Worm (Caenorhabditis elegans): ENCODE measurements around the gene C30G12.2.
A peak's percentile ranks its signal among the peaks of the same experiment; 100 is the strongest.

C30G12.2 gene

DNA sequence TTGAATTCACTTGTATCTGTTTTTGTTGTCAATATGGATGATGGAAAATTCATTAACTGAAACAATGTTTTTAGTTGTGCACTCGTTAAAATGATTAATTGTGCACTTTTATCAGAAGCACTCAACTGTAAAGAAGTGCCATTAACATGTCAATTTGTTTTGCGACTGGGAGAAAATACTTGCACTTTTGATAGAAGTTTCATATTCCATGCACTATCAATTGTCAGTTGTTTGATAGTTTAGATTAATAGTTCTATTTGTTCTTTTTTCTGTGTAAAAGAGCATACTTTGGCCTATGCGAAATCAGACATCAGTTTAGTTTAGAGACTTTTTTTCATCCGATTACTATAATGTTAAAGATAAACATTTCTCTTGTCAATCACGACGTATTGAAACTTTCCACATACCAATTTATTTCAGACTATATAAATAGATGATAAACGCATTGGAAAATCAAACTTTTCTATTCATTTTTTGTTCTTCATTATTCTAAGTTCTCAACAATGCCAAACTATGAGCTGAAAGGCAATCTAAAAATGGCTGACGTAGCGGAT is at the start of gene C30G12.2:
Gene C30G12.2 (plus strand): TSS at position 504 of the 554 bp plus-strand sequence.
- no peak for TF ChIP-seq tbx-2 (tag; optimal IDR thresholded peaks at IDR 0.05)
- TF ChIP-seq sox-4 (tag; optimal IDR thresholded peaks at IDR 0.05), result no peak
- TF ChIP-seq pat-9 (tag; optimal IDR thresholded peaks at IDR 0.05), result no peak
- no peak for TF ChIP-seq ceh-14 (tag; optimal IDR thresholded peaks at IDR 0.05)
- no peak for TF ChIP-seq pqm-1 (tag; optimal IDR thresholded peaks at IDR 0.05)
- no peak for TF ChIP-seq nfya-1 (tag; optimal IDR thresholded peaks at IDR 0.05)
- no peak for TF ChIP-seq ceh-19 (GFP tag; optimal IDR thresholded peaks at IDR 0.05)
- TF ChIP-seq syd-9 (tag; optimal IDR thresholded peaks at IDR 0.05), result no peak
- no peak for TF ChIP-seq ceh-22 (tag; optimal IDR thresholded peaks at IDR 0.05)
- TF ChIP-seq ets-4 (tag; optimal IDR thresholded peaks at IDR 0.05), result no peak
- no peak for TF ChIP-seq nhr-11 (tag; optimal IDR thresholded peaks at IDR 0.05)
- TF ChIP-seq fkh-10 (GFP tag; optimal IDR thresholded peaks at IDR 0.05), result no peak
- no peak for TF ChIP-seq sox-2 (GFP tag; IDR thresholded peaks at IDR 0.05)
- no peak for TF ChIP-seq unc-3 (GFP tag; conservative IDR thresholded peaks at IDR 0.05)
- TF ChIP-seq unc-3 (tag; optimal IDR thresholded peaks at IDR 0.05), result no peak
- TF ChIP-seq ama-1 (optimal IDR thresholded peaks at IDR 0.05), result no peak
- no peak for TF ChIP-seq hlh-8 (tag; optimal IDR thresholded peaks at IDR 0.05)

DNA sequence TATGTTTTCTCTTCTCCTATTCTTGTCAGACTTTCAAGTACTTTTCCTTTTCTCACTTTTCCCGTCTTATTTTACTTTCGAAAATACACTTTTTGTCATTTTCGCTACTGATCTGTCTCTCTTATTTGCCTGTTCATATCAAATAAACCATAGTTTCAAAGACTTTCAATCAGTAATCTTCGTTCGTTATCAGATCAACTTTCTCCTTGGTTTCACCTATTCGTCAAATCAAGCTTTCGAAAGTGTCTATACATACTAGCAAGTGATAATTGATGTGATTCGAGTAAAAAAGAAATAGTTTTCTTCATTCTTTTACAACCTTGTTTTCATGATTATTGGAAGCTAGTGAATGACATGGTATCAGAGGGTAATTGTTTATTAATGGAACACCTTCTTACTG is 47.5 kb upstream of the C30G12.2 start:
- no peak for TF ChIP-seq ceh-19 (GFP tag; optimal IDR thresholded peaks at IDR 0.05)

DNA sequence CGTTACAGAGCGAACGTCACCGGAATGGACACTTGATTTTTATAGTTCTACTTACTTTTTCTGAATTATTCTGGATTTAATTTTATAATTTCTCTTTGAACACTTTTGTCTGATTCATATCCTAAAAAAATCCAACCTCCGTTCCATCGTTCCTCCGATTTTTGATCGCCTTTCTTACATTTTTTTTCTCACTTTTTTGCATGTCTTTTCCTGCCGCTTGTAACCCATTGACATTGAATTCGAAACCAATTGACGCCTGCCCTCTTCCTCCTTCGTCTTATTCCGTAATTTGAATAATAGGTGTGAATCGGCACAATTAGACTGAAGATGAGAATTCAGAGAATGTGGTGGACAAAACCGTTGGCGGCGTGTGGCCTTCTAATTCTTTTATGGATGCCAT is 44.6 kb upstream of the C30G12.2 start, which contains the start of gene skpo-3:
Gene skpo-3 (plus strand): TSS at position 301 of the 400 bp plus-strand sequence.
- TF ChIP-seq nhr-232 (tag; optimal IDR thresholded peaks at IDR 0.05) (no peak), ceh-9 (tag; optimal IDR thresholded peaks at IDR 0.05) (no peak), fkh-6 (tag; optimal IDR thresholded peaks at IDR 0.05) (no peak), unc-86 (tag; optimal IDR thresholded peaks at IDR 0.05) (no peak), nfya-1 (tag; optimal IDR thresholded peaks at IDR 0.05) (no peak), pax-1 (tag; optimal IDR thresholded peaks at IDR 0.05) (no peak), pha-2 (tag; optimal IDR thresholded peaks at IDR 0.05) (no peak), mec-3 (tag; optimal IDR thresholded peaks at IDR 0.05; ENCODE audit: borderline replicate concordance) (no peak)

DNA sequence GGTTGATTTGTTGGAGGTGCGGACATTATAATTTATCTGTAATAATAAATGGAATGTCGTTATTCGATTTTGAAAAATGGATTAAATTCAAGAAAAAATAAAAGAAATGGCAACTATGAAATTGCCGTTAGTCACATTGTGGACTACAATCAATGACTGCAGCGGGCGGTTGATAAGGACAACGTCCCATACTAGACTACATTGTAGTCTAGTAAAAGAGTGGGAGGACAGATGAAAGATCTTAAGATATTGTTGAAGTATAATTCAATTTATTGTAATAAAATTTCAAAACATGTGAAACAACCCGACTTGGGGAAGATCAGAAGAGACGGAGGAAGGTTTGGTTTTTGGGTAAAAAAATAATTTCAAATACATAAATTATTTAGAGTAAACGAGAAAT is 38.2 kb upstream of the C30G12.2 start, which contains the start of the genes prx-13 and ada-2:
Gene prx-13 (minus strand): TSS at position 38 of the 400 bp plus-strand sequence.
Gene ada-2 (plus strand): TSS at position 282 of the 400 bp plus-strand sequence.
- TF ChIP-seq elt-2 (tag; optimal IDR thresholded peaks at IDR 0.05), result peak; percentile 73
- TF ChIP-seq fkh-6 (tag; optimal IDR thresholded peaks at IDR 0.05), result no peak

DNA sequence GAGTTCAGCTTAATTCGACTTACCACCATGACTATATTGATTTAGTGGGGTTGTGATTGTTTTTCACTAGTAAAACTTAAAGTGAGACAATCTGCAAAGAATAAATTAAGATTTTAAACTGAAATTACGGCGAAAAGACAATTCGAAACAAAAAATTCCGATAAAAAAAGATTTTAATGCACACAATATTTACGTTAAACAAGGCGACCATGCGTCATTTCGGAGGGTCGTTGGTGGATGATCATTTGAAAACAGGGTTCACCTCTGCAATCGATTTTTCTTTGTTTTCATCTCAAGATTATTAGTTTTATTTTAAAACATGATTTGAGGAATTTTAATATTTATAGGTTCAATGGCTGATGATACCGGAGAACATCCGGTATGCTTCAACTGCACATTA is 37.2 kb upstream of the C30G12.2 start, which contains the start of gene lsm-4:
Gene lsm-4 (minus strand): TSS at position 91 of the 400 bp plus-strand sequence.
- TF ChIP-seq ceh-48 (tag; optimal IDR thresholded peaks at IDR 0.05) (peak; percentile 30), ceh-24 (tag; optimal IDR thresholded peaks at IDR 0.05) (no peak)

DNA sequence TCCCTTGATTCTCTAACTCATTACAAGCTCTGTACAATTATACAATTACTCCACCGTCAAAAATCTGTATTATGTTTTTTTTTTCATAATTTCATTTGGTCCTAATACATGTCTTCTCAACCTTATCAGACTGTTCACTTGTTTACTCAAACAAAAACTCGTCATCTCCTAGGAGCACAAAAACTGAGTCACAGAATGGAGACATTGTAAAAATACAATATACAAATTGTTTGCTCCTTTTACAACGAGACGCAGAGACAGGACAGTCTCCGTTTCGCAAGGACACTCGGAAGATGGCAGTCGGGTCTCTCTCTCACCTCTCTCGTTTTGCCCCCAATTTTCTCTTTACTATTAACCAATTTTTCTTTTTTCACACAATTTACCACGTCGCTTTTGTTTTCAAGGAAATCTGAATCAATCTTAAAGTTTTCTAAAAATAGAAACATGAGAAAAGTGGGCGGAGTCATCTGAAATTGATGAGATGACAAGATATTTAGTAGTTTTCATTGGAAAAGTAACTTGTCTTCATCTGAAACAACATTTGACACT is 34.5 kb upstream of the C30G12.2 start, which contains the start of gene F32A5.8:
Gene F32A5.8 (plus strand): TSS at position 499 of the 549 bp plus-strand sequence.
- TF ChIP-seq dve-1 (tag; optimal IDR thresholded peaks at IDR 0.05), result peak; percentile 50
- TF ChIP-seq ahr-1 (tag; optimal IDR thresholded peaks at IDR 0.05), result no peak
- no peak for TF ChIP-seq madf-2 (tag; optimal IDR thresholded peaks at IDR 0.05)
- no peak for TF ChIP-seq ceh-34 (tag; optimal IDR thresholded peaks at IDR 0.05)
- no peak for TF ChIP-seq syd-9 (tag; optimal IDR thresholded peaks at IDR 0.05)
- no peak for TF ChIP-seq tbx-2 (tag; optimal IDR thresholded peaks at IDR 0.05)
- TF ChIP-seq pax-1 (tag; optimal IDR thresholded peaks at IDR 0.05), result no peak
- peak; percentile 3 for TF ChIP-seq odd-2 (tag; optimal IDR thresholded peaks at IDR 0.05)
- no peak for TF ChIP-seq pha-2 (tag; optimal IDR thresholded peaks at IDR 0.05)

Measured in whole organism, late embryonic.